Fruit fly (Drosophila melanogaster) whole organism, embryonic: ENCODE results near the gene peg.
A peak's percentile ranks its signal among the peaks of the same experiment; 100 is the strongest.

Experiments
- Atf3 ChIP-seq: fragments of 200-800 bp; sonication (Bioruptor generic); optimal IDR thresholded peaks from 3 replicates; lab custom pipeline; 2016; ENCODE audit warnings: missing biosample characterization, missing genetic modification characterization
- C15 ChIP-seq: fragments of 200-800 bp; sonication (Bioruptor generic); IDR thresholded peaks from 3 replicates; pipeline ENCODE4 v1.3.6; 2022; ENCODE audit warnings: missing biosample characterization, missing genetic modification characterization
- CG10366 ChIP-seq: fragments of 200-800 bp; sonication (Bioruptor generic); IDR thresholded peaks from 2 replicates; pipeline ENCODE4 v1.3.6; 2022; ENCODE audit warnings: missing biosample characterization, missing genetic modification characterization
- CG11247 ChIP-seq: fragments of 200-800 bp; sonication (Bioruptor generic); IDR thresholded peaks from 2 replicates; pipeline ENCODE4 v1.3.6; 2022; ENCODE audit warnings: missing biosample characterization, missing genetic modification characterization
- CG12155 ChIP-seq: fragments of 200-800 bp; sonication (Bioruptor generic); optimal IDR thresholded peaks from 3 replicates; lab custom pipeline; 2016; ENCODE audit warnings: missing biosample characterization, missing genetic modification characterization
- CG12391 ChIP-seq: fragments of 200-800 bp; sonication (Bioruptor generic); optimal IDR thresholded peaks from 3 replicates; lab custom pipeline; 2018; ENCODE audit warnings: missing biosample characterization, mild to moderate bottlenecking, missing genetic modification characterization, moderate library complexity
- CG13775 ChIP-seq: fragments of 200-800 bp; sonication (Bioruptor generic); optimal IDR thresholded peaks from 3 replicates; lab custom pipeline; 2017; ENCODE audit warnings: missing biosample characterization, mild to moderate bottlenecking, missing genetic modification characterization
- CG14860 ChIP-seq: fragments of 200-800 bp; sonication (Bioruptor generic); IDR thresholded peaks from 3 replicates; pipeline ENCODE4 v1.3.6; 2022; ENCODE audit warnings: missing biosample characterization, missing genetic modification characterization; ENCODE audit not compliant: partially characterized antibody
- CG17359 ChIP-seq: fragments of 200-800 bp; sonication (Bioruptor generic); optimal IDR thresholded peaks from 3 replicates; lab custom pipeline; 2018; ENCODE audit warnings: missing biosample characterization, mild to moderate bottlenecking, missing genetic modification characterization, moderate library complexity
- CG18599 ChIP-seq: fragments of 200-800 bp; sonication (Bioruptor generic); optimal IDR thresholded peaks from 3 replicates; lab custom pipeline; 2017; ENCODE audit warnings: missing biosample characterization, missing genetic modification characterization, mild to moderate bottlenecking, moderate library complexity, missing genetic modification reagents
- CG2129 ChIP-seq: fragments of 200-800 bp; sonication (Bioruptor generic); IDR thresholded peaks from 2 replicates; pipeline ENCODE4 v1.3.6; 2022; ENCODE audit warnings: missing biosample characterization, missing genetic modification characterization; ENCODE audit not compliant: partially characterized antibody
- CG2199 ChIP-seq: fragments of 200-800 bp; sonication (Bioruptor generic); IDR thresholded peaks from 3 replicates; pipeline ENCODE4 v1.3.6; 2022; ENCODE audit warnings: missing biosample characterization, missing genetic modification characterization
- CG2202 ChIP-seq: fragments of 200-800 bp; sonication (Bioruptor generic); optimal IDR thresholded peaks from 2 replicates; lab custom pipeline; 2018; ENCODE audit warnings: missing biosample characterization, mild to moderate bottlenecking, missing genetic modification characterization
- CG2678 ChIP-seq: fragments of 200-800 bp; sonication (Bioruptor generic); optimal IDR thresholded peaks from 3 replicates; lab custom pipeline; 2019; ENCODE audit warnings: missing biosample characterization, mild to moderate bottlenecking, missing genetic modification characterization, moderate library complexity
- CG6791 ChIP-seq: fragments of 200-800 bp; sonication (Bioruptor generic); IDR thresholded peaks from 3 replicates; pipeline ENCODE4 v1.3.6; 2022; ENCODE audit warnings: missing biosample characterization, missing genetic modification characterization; ENCODE audit not compliant: partially characterized antibody
- CG7357 ChIP-seq: fragments of 200-800 bp; sonication (Bioruptor generic); IDR thresholded peaks from 3 replicates; pipeline ENCODE4 v1.3.6; 2022; ENCODE audit warnings: missing biosample characterization, missing genetic modification characterization
- CG7987 ChIP-seq: fragments of 200-800 bp; sonication (Bioruptor generic); optimal IDR thresholded peaks from 2 replicates; lab custom pipeline; 2018; ENCODE audit warnings: missing biosample characterization, mild to moderate bottlenecking, missing genetic modification characterization, moderate library complexity
- CG8359 ChIP-seq: fragments of 200-800 bp; sonication (Bioruptor generic); optimal IDR thresholded peaks from 2 replicates; lab custom pipeline; 2017; ENCODE audit warnings: missing biosample characterization, mild to moderate bottlenecking, missing genetic modification characterization, borderline replicate concordance
- CG8478 ChIP-seq: fragments of >200 bp; optimal IDR thresholded peaks from 2 replicates; lab custom pipeline; 2018
- CG9215 ChIP-seq: fragments of 200-800 bp; sonication (Bioruptor generic); IDR thresholded peaks from 2 replicates; pipeline ENCODE4 v1.3.6; 2022; ENCODE audit warnings: missing biosample characterization, missing genetic modification characterization
- CG9817 ChIP-seq: fragments of 200-800 bp; sonication (Bioruptor generic); optimal IDR thresholded peaks from 2 replicates; lab custom pipeline; 2018; ENCODE audit warnings: missing biosample characterization, mild to moderate bottlenecking, missing genetic modification characterization, moderate library complexity
- D19A ChIP-seq: fragments of 200-800 bp; optimal IDR thresholded peaks from 3 replicates; lab custom pipeline; 2019; ENCODE audit warnings: missing biosample characterization, mild to moderate bottlenecking, missing genetic modification characterization, moderate library complexity
- Hand ChIP-seq: fragments of 200-800 bp; sonication (Bioruptor generic); optimal IDR thresholded peaks from 2 replicates; lab custom pipeline; 2017; ENCODE audit warnings: mild to moderate bottlenecking, missing biosample characterization, missing genetic modification reagents, missing genetic modification characterization
- Jarid2 ChIP-seq: fragments of 200-800 bp; sonication (Bioruptor generic); optimal IDR thresholded peaks from 3 replicates; lab custom pipeline; 2017; ENCODE audit warnings: mild to moderate bottlenecking, missing biosample characterization, missing genetic modification reagents, missing genetic modification characterization
- Max ChIP-seq: fragments of 200-800 bp; sonication (Bioruptor generic); optimal IDR thresholded peaks from 2 replicates; lab custom pipeline; 2016; ENCODE audit warnings: missing biosample characterization, mild to moderate bottlenecking, missing genetic modification characterization
- NC2β ChIP-seq: fragments of 200-800 bp; sonication (Bioruptor generic); optimal IDR thresholded peaks from 2 replicates; lab custom pipeline; 2016; ENCODE audit warnings: missing biosample characterization, missing genetic modification characterization
- Nf-YB ChIP-seq: fragments of 200-800 bp; sonication (Bioruptor generic); optimal IDR thresholded peaks from 3 replicates; lab custom pipeline; 2019; ENCODE audit warnings: missing biosample characterization, mild to moderate bottlenecking, missing genetic modification characterization, moderate library complexity
- Rfx ChIP-seq: fragments of 200-800 bp; sonication (Bioruptor generic); IDR thresholded peaks from 2 replicates; pipeline ENCODE4 v1.3.6; 2022; ENCODE audit warnings: missing biosample characterization, missing genetic modification characterization
- Sox100B ChIP-seq: fragments of 200-800 bp; sonication (Bioruptor generic); optimal IDR thresholded peaks from 3 replicates; lab custom pipeline; 2018; ENCODE audit warnings: missing biosample characterization, mild to moderate bottlenecking, missing genetic modification characterization
- Trl ChIP-seq, 3 experiments: fragments of >200 bp in 2 of 3; fragments of 200-800 bp in 1 of 3; sonication (Bioruptor generic) in 1 of 3; optimal IDR thresholded peaks; 2 replicates in 1 of 3; 3 replicates in 2 of 3; lab custom pipeline; 2016 to 2017; ENCODE audit warnings: missing biosample characterization in 1 of 3, missing genetic modification characterization in 1 of 3
- ato ChIP-seq: fragments of 200-800 bp; sonication (Bioruptor generic); IDR thresholded peaks from 2 replicates; pipeline ENCODE4 v1.3.6; 2022; ENCODE audit warnings: missing biosample characterization, missing genetic modification characterization; ENCODE audit not compliant: partially characterized antibody
- br ChIP-seq: fragments of >200 bp; optimal IDR thresholded peaks from 2 replicates; lab custom pipeline; 2017
- cg ChIP-seq: fragments of 200-800 bp; sonication (Bioruptor generic); optimal IDR thresholded peaks from 3 replicates; lab custom pipeline; 2019; ENCODE audit warnings: missing biosample characterization, mild to moderate bottlenecking, missing genetic modification characterization, moderate library complexity
- dimm ChIP-seq: fragments of 200-800 bp; sonication (Bioruptor generic); IDR thresholded peaks from 2 replicates; pipeline ENCODE4 v1.3.6; 2022; ENCODE audit warnings: missing biosample characterization, missing genetic modification characterization
- esg ChIP-seq: fragments of 200-800 bp; sonication (Bioruptor generic); conservative IDR thresholded peaks from 2 replicates; pipeline ENCODE4 v1.3.6; 2022; ENCODE audit warnings: missing biosample characterization, missing genetic modification characterization
- fd96Cb ChIP-seq: fragments of 200-800 bp; sonication (Bioruptor generic); optimal IDR thresholded peaks from 2 replicates; lab custom pipeline; 2018; ENCODE audit warnings: missing biosample characterization, mild to moderate bottlenecking, missing genetic modification characterization, moderate library complexity
- gem ChIP-seq: fragments of 200-800 bp; sonication (Bioruptor generic); optimal IDR thresholded peaks from 2 replicates; lab custom pipeline; 2019; ENCODE audit warnings: missing biosample characterization, mild to moderate bottlenecking, missing genetic modification characterization, moderate library complexity
- hb ChIP-seq: fragments of 200-800 bp; sonication (Bioruptor generic); IDR thresholded peaks from 3 replicates; pipeline ENCODE4 v1.3.6; 2022; ENCODE audit warnings: missing biosample characterization, missing genetic modification characterization; ENCODE audit not compliant: partially characterized antibody
- ken ChIP-seq: fragments of 200-800 bp; sonication (Bioruptor generic); IDR thresholded peaks from 3 replicates; pipeline ENCODE4 v1.3.6; 2022; ENCODE audit warnings: missing biosample characterization, missing genetic modification characterization
- nerfin-2 ChIP-seq: fragments of 200-800 bp; sonication (Bioruptor generic); IDR thresholded peaks from 2 replicates; pipeline ENCODE4 v1.3.6; 2022; ENCODE audit warnings: missing biosample characterization, missing genetic modification characterization; ENCODE audit not compliant: partially characterized antibody
- pan ChIP-seq, 4 experiments: fragments of >200 bp in 3 of 4; fragments of 200-800 bp in 1 of 4; sonication (Bioruptor generic) in 1 of 4; optimal IDR thresholded peaks in 3 of 4; IDR thresholded peaks in 1 of 4; 2 replicates each; pipeline versions ENCODE4 v1.3.6 to Lab custom; 2017 to 2022; ENCODE audit warnings: missing biosample characterization in 2 of 4, missing genetic modification characterization in 2 of 4, mixed read lengths in 1 of 4
- phol ChIP-seq: fragments of 200-800 bp; sonication (Bioruptor generic); optimal IDR thresholded peaks from 3 replicates; lab custom pipeline; 2018; ENCODE audit warnings: missing biosample characterization, mild to moderate bottlenecking, missing genetic modification characterization, moderate library complexity
- psq ChIP-seq: fragments of 200-800 bp; sonication (Bioruptor generic); optimal IDR thresholded peaks from 2 replicates; lab custom pipeline; 2017; ENCODE audit warnings: missing biosample characterization, missing genetic modification characterization
- ranshi ChIP-seq: fragments of 200-800 bp; sonication (Bioruptor generic); IDR thresholded peaks from 2 replicates; pipeline ENCODE4 v1.3.6; 2022; ENCODE audit warnings: missing biosample characterization, missing genetic modification characterization
- sc ChIP-seq, 3 experiments: fragments of >200 bp in 2 of 3; fragments of 200-800 bp in 1 of 3; sonication (Bioruptor generic) in 1 of 3; optimal IDR thresholded peaks; 2 replicates in 2 of 3; 3 replicates in 1 of 3; lab custom pipeline; 2017; ENCODE audit warnings: mild to moderate bottlenecking in 1 of 3, missing biosample characterization in 1 of 3, missing genetic modification characterization in 1 of 3, missing genetic modification reagents in 1 of 3
- schlank ChIP-seq: fragments of 200-800 bp; sonication (Bioruptor generic); optimal IDR thresholded peaks from 2 replicates; lab custom pipeline; 2018; ENCODE audit warnings: missing biosample characterization, mild to moderate bottlenecking, missing genetic modification characterization
- tap ChIP-seq: fragments of 200-800 bp; optimal IDR thresholded peaks from 3 replicates; lab custom pipeline; 2019; ENCODE audit warnings: missing biosample characterization, mild to moderate bottlenecking, missing genetic modification characterization, moderate library complexity
- toy ChIP-seq: fragments of 200-800 bp; sonication (Bioruptor generic); IDR thresholded peaks from 2 replicates; pipeline ENCODE4 v1.3.6; 2022; ENCODE audit warnings: missing biosample characterization, missing genetic modification characterization
- twi ChIP-seq: fragments of 200-800 bp; optimal IDR thresholded peaks from 2 replicates; lab custom pipeline; 2019; ENCODE audit warnings: missing biosample characterization, mild to moderate bottlenecking, missing genetic modification characterization, moderate library complexity

Gene peg

dm6 chr3R:21073141-21073540, 49.2 kb upstream of the peg start, which contains the start of gene r-l (continued):
- TF ChIP-seq tap (tag; lab: Kevin White, UChicago): no peak
- TF ChIP-seq fd96Cb (tag; lab: Kevin White, UChicago): no peak
- no peak for TF ChIP-seq pan (optimal IDR thresholded peaks at IDR 0.05; lab: Kevin White, UChicago)
- TF ChIP-seq pan (GFP tag; optimal IDR thresholded peaks at IDR 0.05 in 1 of 2, IDR thresholded peaks at IDR 0.05 in 1 of 2): no peak
- no peak for TF ChIP-seq CG2678 (tag; lab: Kevin White, UChicago)
- TF ChIP-seq Nf-YB (GFP tag; lab: Kevin White, UChicago): peak; percentile 20
- no peak for TF ChIP-seq CG11247
- TF ChIP-seq sc (optimal IDR thresholded peaks at IDR 0.05; lab: Kevin White, UChicago): no peak
- TF ChIP-seq sc (GFP tag; optimal IDR thresholded peaks at IDR 0.05; lab: Kevin White, UChicago): no peak
- peak; percentile 62 for TF ChIP-seq Max (GFP tag; lab: Kevin White, UChicago)
- no peak for TF ChIP-seq CG7357
- TF ChIP-seq gem (tag; lab: Kevin White, UChicago): no peak
- TF ChIP-seq Trl (optimal IDR thresholded peaks at IDR 0.05; lab: Kevin White, UChicago): no peak
- TF ChIP-seq Trl (GFP tag; optimal IDR thresholded peaks at IDR 0.05; lab: Kevin White, UChicago): no peak
- TF ChIP-seq nerfin-2 (GFP tag; lab: Robert Waterston, UW): no peak
- TF ChIP-seq D19A (tag; lab: Kevin White, UChicago): no peak
- TF ChIP-seq Jarid2 (GFP tag; lab: Kevin White, UChicago): no peak
- no peak for TF ChIP-seq CG9215 (GFP tag; lab: Robert Waterston, UW)
- TF ChIP-seq CG12155 (GFP tag; lab: Kevin White, UChicago): no peak
- TF ChIP-seq br (lab: Kevin White, UChicago): no peak
- TF ChIP-seq CG12391 (tag; lab: Kevin White, UChicago): peak; percentile 18
- no peak for TF ChIP-seq CG18599
- TF ChIP-seq phol (tag; lab: Kevin White, UChicago): peak; percentile 60
- no peak for TF ChIP-seq CG7987 (GFP tag; lab: Kevin White, UChicago)
- no peak for TF ChIP-seq CG2129 (GFP tag; lab: Robert Waterston, UW)
- TF ChIP-seq Hand: no peak
- no peak for TF ChIP-seq hb (GFP tag; lab: Robert Waterston, UW)
- no peak for TF ChIP-seq dimm (GFP tag; lab: Robert Waterston, UW)
- no peak for TF ChIP-seq schlank (tag; lab: Kevin White, UChicago)
- TF ChIP-seq Sox100B: no peak
- TF ChIP-seq ken (GFP tag; lab: Robert Waterston, UW): no peak
- no peak for TF ChIP-seq psq (GFP tag; lab: Kevin White, UChicago)
- no peak for TF ChIP-seq toy (GFP tag; lab: Robert Waterston, UW)
- TF ChIP-seq Atf3 (GFP tag; lab: Kevin White, UChicago): no peak
- TF ChIP-seq Rfx (GFP tag; lab: Robert Waterston, UW): 0 out of 2 replicates have a peak, but pooled peaks have one; percentile 15
- TF ChIP-seq CG14860 (GFP tag; lab: Robert Waterston, UW): no peak
- peak; percentile 18 for TF ChIP-seq NC2β (GFP tag; lab: Kevin White, UChicago)
- TF ChIP-seq CG17359 (tag; lab: Kevin White, UChicago): no peak
- no peak for TF ChIP-seq ato (GFP tag; lab: Robert Waterston, UW)
- TF ChIP-seq CG13775 (GFP tag; lab: Kevin White, UChicago): no peak
- no peak for TF ChIP-seq CG9817 (tag; lab: Kevin White, UChicago)
- no peak for TF ChIP-seq CG2199 (GFP tag; lab: Robert Waterston, UW)
- no peak for TF ChIP-seq ranshi
- TF ChIP-seq C15: no peak
- peak; percentile 43; the same call in 2 of the 3 replicates for TF ChIP-seq CG6791 (GFP tag; lab: Robert Waterston, UW)
- TF ChIP-seq CG8478: no peak
- no peak for TF ChIP-seq CG10366
- no peak for TF ChIP-seq esg (GFP tag; lab: Robert Waterston, UW)
- no peak for TF ChIP-seq cg (GFP tag; lab: Kevin White, UChicago)
- no peak for TF ChIP-seq CG8359
- no peak for TF ChIP-seq CG2202 (tag; lab: Kevin White, UChicago)
- peak; percentile 34 for TF ChIP-seq twi (tag; lab: Kevin White, UChicago)
